Worm (Caenorhabditis elegans): ENCODE results near the gene rab-28.
"Not testable (repeated sequence)": the region's sequence is repeated elsewhere in the genome, so short reads cannot be mapped to it uniquely, and the experiment has no call there.

rab-28 gene

ce11 chrIV:9251079-9251478 is 7.3 kb upstream of the rab-28 start, which contains the start of gene Y11D7A.8:
TSS of gene Y11D7A.8 (plus strand) at chrIV:9251379.
- no peak for TF ChIP-seq lim-7 (GFP tag; IDR thresholded peaks at IDR 0.05)
- TF ChIP-seq egl-43 (GFP tag; IDR thresholded peaks at IDR 0.05): no peak
- no peak for TF ChIP-seq nhr-25 (tag; optimal IDR thresholded peaks at IDR 0.05; ENCODE audit: borderline replicate concordance, insufficient read depth)
- no peak for TF ChIP-seq saeg-2 (GFP tag; IDR thresholded peaks at IDR 0.05)
- TF ChIP-seq dmd-8 (GFP tag; IDR thresholded peaks at IDR 0.05): no peak
- no peak for TF ChIP-seq F26F4.8 (GFP tag; conservative IDR thresholded peaks at IDR 0.05)
- no peak for TF ChIP-seq nhr-11 (tag; optimal IDR thresholded peaks at IDR 0.05)
- TF ChIP-seq zip-2 (tag; optimal IDR thresholded peaks at IDR 0.05): no peak
- TF ChIP-seq mep-1 (tag; optimal IDR thresholded peaks at IDR 0.05): no peak
- no peak for TF ChIP-seq hlh-11 (tag; optimal IDR thresholded peaks at IDR 0.05)
- no peak for TF ChIP-seq daf-12 (tag; optimal IDR thresholded peaks at IDR 0.05)
- no peak for TF ChIP-seq ceh-62 (tag; optimal IDR thresholded peaks at IDR 0.05)

ce11 chrIV:9249219-9249618 is 5.4 kb upstream of the rab-28 start, which contains the start of gene Y11D7A.7:
TSS of gene Y11D7A.7 (plus strand) at chrIV:9249519.
- not testable (repeated sequence) for TF ChIP-seq egl-27 (tag; optimal IDR thresholded peaks at IDR 0.05); T26A8.4 (GFP tag; IDR thresholded peaks at IDR 0.05); Y5F2A.4 (GFP tag; optimal IDR thresholded peaks at IDR 0.05)

DNA sequence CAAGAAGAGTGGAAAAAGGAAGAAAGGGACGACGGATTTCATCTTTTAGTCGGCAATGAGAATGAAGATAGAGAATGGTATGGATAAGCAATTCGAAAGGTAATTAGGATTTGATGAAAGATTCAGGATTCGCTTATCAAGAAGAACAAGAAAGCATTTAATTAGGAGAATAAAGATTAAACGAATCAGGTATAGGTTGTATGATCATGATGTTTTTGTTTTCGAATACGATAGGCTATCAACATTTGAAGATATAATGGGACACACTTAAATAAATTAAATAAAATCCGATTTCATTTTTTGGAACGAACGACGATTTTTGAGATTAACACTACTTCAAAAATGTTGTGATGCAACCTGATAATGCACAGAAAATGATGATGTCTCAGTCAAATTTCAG is 1.6 kb upstream of the rab-28 start, which contains the start of gene Y11D7A.5:
Y11D7A.5 (minus strand) TSS at position 101 of the 400 bp plus-strand sequence.
- TF ChIP-seq unc-62 (GFP tag; optimal IDR thresholded peaks at IDR 0.05 in 1 of 2): peak in 1 of 2 experiments; percentile 28
- no peak for TF ChIP-seq unc-62 (tag; optimal IDR thresholded peaks at IDR 0.05)
- TF ChIP-seq fos-1 (tag; optimal IDR thresholded peaks at IDR 0.05): no peak

DNA sequence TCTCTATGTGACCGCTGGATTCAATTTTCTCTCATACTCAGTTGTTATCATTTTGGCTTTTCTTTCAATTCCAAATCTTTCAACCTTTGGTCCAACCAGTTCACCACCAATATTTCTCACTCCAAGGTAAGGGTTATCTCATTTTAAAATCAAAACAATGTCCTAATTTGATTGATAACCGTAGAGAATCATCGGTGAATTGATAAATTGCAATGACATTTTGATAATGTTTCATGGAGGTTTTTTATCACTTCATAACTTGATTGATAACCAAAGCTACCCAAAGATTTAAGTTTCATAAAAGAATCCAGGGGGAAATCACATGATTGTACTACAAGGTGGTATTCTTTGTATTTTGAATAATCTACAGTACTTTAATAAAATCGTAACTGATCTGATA is 4.7 kb downstream of the rab-28 start:
- TF ChIP-seq mdt-29 (GFP tag; IDR thresholded peaks at IDR 0.05) (no peak), T20F7.1 (GFP tag; optimal IDR thresholded peaks at IDR 0.05) (no peak), ceh-62 (tag; optimal IDR thresholded peaks at IDR 0.05) (no peak), spr-1 (tag; optimal IDR thresholded peaks at IDR 0.05) (no peak), pqm-1 (tag; optimal IDR thresholded peaks at IDR 0.05) (no peak), mxl-2 (GFP tag; conservative IDR thresholded peaks at IDR 0.05) (no peak)

DNA sequence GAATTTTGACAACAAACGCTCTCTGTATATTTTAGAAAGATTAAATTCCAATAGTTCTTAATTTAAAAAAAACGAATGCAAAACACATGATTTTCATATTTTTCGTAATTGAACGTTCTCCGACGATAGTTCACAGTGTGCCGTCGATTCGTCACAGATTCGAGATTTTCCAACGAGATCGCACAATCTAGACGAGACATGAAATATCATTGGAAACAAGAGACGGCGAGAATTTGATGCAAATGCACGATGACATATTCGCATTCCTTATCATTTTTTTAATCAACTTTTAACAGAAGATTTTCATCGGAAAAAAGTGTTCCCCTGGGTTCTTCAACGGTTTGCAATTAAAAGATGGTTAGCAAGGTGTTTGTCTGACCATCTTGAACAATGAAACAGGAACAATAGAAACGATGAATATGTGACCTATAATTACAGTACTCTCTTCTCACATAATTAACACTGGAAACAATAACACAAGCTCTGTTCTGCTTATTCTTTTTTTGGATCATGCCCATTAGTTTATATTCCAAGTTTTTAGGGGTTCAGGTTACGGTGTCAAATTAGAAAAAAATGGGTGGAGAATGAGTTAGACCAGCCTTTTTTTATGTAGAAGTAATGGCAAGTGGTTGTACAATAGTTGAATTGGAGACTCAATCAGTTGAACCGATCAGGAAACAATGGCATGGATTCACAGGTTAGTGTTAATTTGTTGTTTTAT is 11.2 kb downstream of the rab-28 start, which contains the start of gene Y11D7A.3:
Y11D7A.3 (plus strand) TSS at position 671 of the 721 bp plus-strand sequence.
- TF ChIP-seq ceh-20 (GFP tag; IDR thresholded peaks at IDR 0.05) (0 out of 2 replicates have a peak, but pooled peaks have one; percentile 15), cey-2 (tag; optimal IDR thresholded peaks at IDR 0.05; ENCODE audit: borderline replicate concordance, insufficient read depth) (no peak), dmd-6 (GFP tag; IDR thresholded peaks at IDR 0.05) (no peak), aha-1 (tag) (peak; percentile 54), nhr-28 (tag; optimal IDR thresholded peaks at IDR 0.05) (peak; percentile 40)

DNA sequence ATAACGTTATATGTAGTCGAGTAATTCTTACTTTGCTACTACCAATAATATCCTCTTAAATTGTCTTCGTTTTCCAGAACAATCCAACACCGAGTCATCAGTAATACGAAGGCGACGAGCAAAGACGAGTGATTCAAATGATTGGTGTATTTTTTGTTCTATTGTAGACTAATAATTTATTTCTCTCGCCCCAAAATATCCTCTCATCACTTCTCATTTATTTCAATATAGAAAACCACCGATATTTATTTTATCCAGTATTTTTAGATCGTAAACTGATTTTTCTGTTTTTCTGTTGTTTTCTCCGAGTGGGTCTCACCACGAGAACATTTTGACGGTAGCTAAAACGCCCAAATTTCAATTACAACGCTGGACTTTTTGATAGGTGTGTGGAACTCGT is 16.2 kb downstream of the rab-28 start:
- TF ChIP-seq nhr-28 (tag; optimal IDR thresholded peaks at IDR 0.05) (no peak), aha-1 (tag) (peak; percentile 92)

ce11 chrIV:9224825-9225224 is 19.0 kb downstream of the rab-28 start, which contains the start of gene C46C2.3:
TSS of gene C46C2.3 (plus strand) at chrIV:9225125.
- TF ChIP-seq unc-62 (GFP tag; optimal IDR thresholded peaks at IDR 0.05 in 1 of 2) (peak in 1 of 2 experiments; percentile 19), unc-62 (tag; optimal IDR thresholded peaks at IDR 0.05) (no peak), lin-38 (GFP tag; IDR thresholded peaks at IDR 0.05) (no peak)

All from whole organism, L4 larva.